Fruit fly (Drosophila melanogaster): Measurements from ENCODE around the gene CG5916.
A peak's percentile ranks its signal among the peaks of the same experiment; 100 is the strongest.

Gene CG5916

DNA sequence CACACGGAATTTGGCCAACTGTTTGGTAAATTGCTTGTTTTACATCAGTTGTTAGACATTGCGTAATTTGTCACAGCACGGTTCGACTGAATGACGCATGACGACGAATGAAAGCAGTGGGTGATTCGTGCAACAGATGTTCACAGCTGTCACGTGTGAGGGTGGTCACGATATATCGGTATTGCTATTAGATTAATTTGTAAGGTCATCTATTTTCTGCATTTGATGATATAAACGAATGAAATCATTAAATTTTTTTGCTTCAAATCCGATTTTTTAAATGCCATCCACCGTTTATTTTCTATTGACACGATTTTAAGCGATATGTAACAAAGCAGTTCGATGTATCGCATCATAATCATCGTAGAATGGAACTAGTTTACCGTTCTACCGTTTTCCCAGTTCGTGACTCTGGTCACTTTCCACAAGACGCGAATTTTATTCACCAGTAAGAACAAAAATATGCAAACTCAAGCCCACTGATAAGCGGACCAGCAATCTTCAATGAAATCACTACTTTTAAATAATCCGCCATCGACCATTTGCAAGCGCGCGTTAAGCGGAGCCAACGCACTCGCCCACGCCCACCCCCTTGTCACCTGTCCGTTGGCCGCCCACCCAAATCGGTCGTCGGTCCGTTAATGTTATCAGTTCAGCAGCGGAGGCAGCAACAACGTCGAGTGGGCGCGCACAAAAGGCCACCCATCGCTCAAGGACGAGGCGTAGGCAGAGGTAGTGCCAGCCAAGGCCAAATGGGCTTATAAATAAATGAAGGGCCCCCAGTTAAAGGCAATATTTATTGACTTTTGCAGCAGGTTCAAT, at the start of gene CG5916, which contains the start of gene Mic26-27 (continued):
- TF ChIP-seq cyc (GFP tag; optimal IDR thresholded peaks at IDR 0.05) (peak; percentile 61), dac (GFP tag; optimal IDR thresholded peaks at IDR 0.05) (peak; percentile 62), Eip78C (GFP tag) (peak; percentile 85), CG6808 (GFP tag; optimal IDR thresholded peaks at IDR 0.05) (no peak), esn (GFP tag; optimal IDR thresholded peaks at IDR 0.05) (peak; percentile 79), CG3032 (tag; optimal IDR thresholded peaks at IDR 0.05) (peak; percentile 53), Eip75B (GFP tag; optimal IDR thresholded peaks at IDR 0.05) (peak; percentile 45), Sox102F (GFP tag; optimal IDR thresholded peaks at IDR 0.05) (peak; percentile 12), CG11294 (GFP tag; IDR thresholded peaks at IDR 0.05) (peak; percentile 50)

DNA sequence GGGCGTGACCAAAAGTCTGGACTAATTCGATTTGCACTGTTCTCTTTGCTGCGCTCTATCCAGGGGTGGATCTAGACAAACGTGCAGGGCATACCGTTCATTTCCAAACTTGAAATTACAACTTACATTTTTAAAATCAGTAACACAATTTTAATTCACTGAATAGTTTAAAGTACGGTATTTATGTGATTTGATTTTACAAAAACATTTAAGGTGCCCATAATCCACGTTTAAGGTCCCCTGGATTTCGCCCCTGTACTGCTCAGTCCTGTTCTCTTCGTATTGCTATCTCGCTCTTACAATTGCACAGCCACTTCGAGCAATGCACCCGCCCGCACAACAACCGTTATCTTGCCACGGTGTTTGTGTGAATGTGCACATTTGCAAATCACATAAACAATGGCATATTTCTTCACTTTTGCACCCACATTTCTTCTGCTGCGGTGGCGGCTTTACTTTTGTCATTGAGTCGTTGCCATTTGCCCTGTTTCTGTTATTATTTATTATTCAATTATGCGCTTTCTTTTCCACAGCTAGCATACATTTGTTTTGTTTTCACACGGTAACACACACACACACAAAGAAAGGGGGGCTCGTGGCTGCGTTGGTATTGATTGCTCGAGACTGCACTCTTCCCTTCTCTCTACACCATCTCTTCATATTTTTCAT, 49.0 kb upstream of the CG5916 start:
- TF ChIP-seq svp (GFP tag) (peak; percentile 100), CG8319 (GFP tag; optimal IDR thresholded peaks at IDR 0.05) (peak; percentile 99), CG32006 (GFP tag; optimal IDR thresholded peaks at IDR 0.05) (peak; percentile 98), CG3032 (tag; optimal IDR thresholded peaks at IDR 0.05) (peak; percentile 99), fd85E (GFP tag; optimal IDR thresholded peaks at IDR 0.05) (peak; percentile 96), CG11294 (GFP tag; IDR thresholded peaks at IDR 0.05) (peak; percentile 97), dsx (GFP tag; optimal IDR thresholded peaks at IDR 0.05; ENCODE audit: poor library complexity, severe bottlenecking) (peak; percentile 97), Smox (GFP tag; optimal IDR thresholded peaks at IDR 0.05) (peak; percentile 99), Lpt (GFP tag; optimal IDR thresholded peaks at IDR 0.05) (peak; percentile 98), CG15336 (GFP tag; IDR thresholded peaks at IDR 0.05) (peak; percentile 98), Sox15 (GFP tag; optimal IDR thresholded peaks at IDR 0.05) (peak; percentile 98), Eip75B (GFP tag; optimal IDR thresholded peaks at IDR 0.05) (peak; percentile 99), Eip93F (GFP tag; optimal IDR thresholded peaks at IDR 0.05) (peak; percentile 94), CG16779 (tag; optimal IDR thresholded peaks at IDR 0.05) (peak; percentile 97), CG31627 (GFP tag; optimal IDR thresholded peaks at IDR 0.05) (peak; percentile 99), CG10631 (GFP tag; optimal IDR thresholded peaks at IDR 0.05) (peak; percentile 99), CG11762 (GFP tag; optimal IDR thresholded peaks at IDR 0.05; ENCODE audit: insufficient read depth) (peak; percentile 99), CG8632 (GFP tag; optimal IDR thresholded peaks at IDR 0.05) (peak; percentile 98), Ets21C (GFP tag; optimal IDR thresholded peaks at IDR 0.05) (peak; percentile 99), Hr39 (GFP tag; optimal IDR thresholded peaks at IDR 0.05) (peak; percentile 99), CG6276 (GFP tag; optimal IDR thresholded peaks at IDR 0.05) (peak; percentile 98), Sox14 (GFP tag; optimal IDR thresholded peaks at IDR 0.05) (peak; percentile 99), Gug (GFP tag; IDR thresholded peaks at IDR 0.05) (peak; percentile 97), eg (GFP tag; IDR thresholded peaks at IDR 0.05) (peak; percentile 98), CG3919 (GFP tag; optimal IDR thresholded peaks at IDR 0.05) (peak; percentile 99), Ets96B (tag; optimal IDR thresholded peaks at IDR 0.05) (peak; percentile 99), dac (GFP tag; optimal IDR thresholded peaks at IDR 0.05) (peak; percentile 93), topi (GFP tag; optimal IDR thresholded peaks at IDR 0.05) (peak; percentile 99), fd59A (GFP tag; optimal IDR thresholded peaks at IDR 0.05) (peak; percentile 99), CG6792 (GFP tag; optimal IDR thresholded peaks at IDR 0.05) (peak; percentile 99), Met (GFP tag; optimal IDR thresholded peaks at IDR 0.05) (peak; percentile 99), CG6854 (GFP tag; optimal IDR thresholded peaks at IDR 0.05) (peak; percentile 98), CG11902 (GFP tag; optimal IDR thresholded peaks at IDR 0.05) (peak; percentile 100), CG1621 (tag; optimal IDR thresholded peaks at IDR 0.05) (peak; percentile 98), CG7368 (GFP tag; optimal IDR thresholded peaks at IDR 0.05) (peak; percentile 98), vri (GFP tag; optimal IDR thresholded peaks at IDR 0.05) (peak; percentile 97), Hr4 (GFP tag; optimal IDR thresholded peaks at IDR 0.05) (peak; percentile 99), CG6163 (GFP tag; IDR thresholded peaks at IDR 0.05) (peak; percentile 99), CG9139 (GFP tag; optimal IDR thresholded peaks at IDR 0.05) (peak; percentile 97), achi (GFP tag; optimal IDR thresholded peaks at IDR 0.05) (peak; percentile 98), Hr38 (GFP tag; optimal IDR thresholded peaks at IDR 0.05) (peak; percentile 66), fkh (GFP tag; optimal IDR thresholded peaks at IDR 0.05) (no peak)
